Worm (Caenorhabditis elegans) whole organism, L2 larva: ENCODE measurements around the gene mlcd-1.

ENCODE experiments used
- C34F6.9 ChIP-seq: fragments of 150-350 bp; optimal IDR thresholded peaks from 2 replicates; lab custom pipeline; 2014; ENCODE audit warnings: missing biosample characterization, missing genetic modification characterization
- F13H6.1 ChIP-seq: sonication (generic microtip); optimal IDR thresholded peaks from 2 replicates; lab custom pipeline; 2016; ENCODE audit warnings: missing genetic modification characterization, missing compliant biosample characterization
- R02D3.7 ChIP-seq: fragments of 150-350 bp; optimal IDR thresholded peaks from 2 replicates; lab custom pipeline; 2014; ENCODE audit warnings: missing biosample characterization, missing genetic modification characterization
- Y55F3AM.14 ChIP-seq: fragments of 200-800 bp; sonication (Bioruptor generic); optimal IDR thresholded peaks from 2 replicates; lab custom pipeline; 2018; ENCODE audit warnings: mild to moderate bottlenecking, missing genetic modification characterization, missing compliant biosample characterization
- ZK546.5 ChIP-seq: sonication (generic microtip); optimal IDR thresholded peaks from 2 replicates; lab custom pipeline; 2017; ENCODE audit warnings: missing biosample characterization, missing genetic modification characterization
- alr-1 ChIP-seq: fragments of 150-350 bp; optimal IDR thresholded peaks from 2 replicates; lab custom pipeline; 2014; ENCODE audit warnings: missing biosample characterization, missing genetic modification characterization
- aly-2 ChIP-seq: fragments of 150-350 bp; optimal IDR thresholded peaks from 2 replicates; lab custom pipeline; 2014; ENCODE audit warnings: missing biosample characterization, missing genetic modification characterization
- ama-1 ChIP-seq: fragments of 150-350 bp; optimal IDR thresholded peaks from 2 replicates; lab custom pipeline; 2018; ENCODE audit warnings: inconsistent platforms
- blmp-1 ChIP-seq: sonication (generic microtip); optimal IDR thresholded peaks from 2 replicates; lab custom pipeline; 2017; ENCODE audit warnings: missing genetic modification characterization, mild to moderate bottlenecking, missing compliant biosample characterization, antibody characterized with exemption, moderate library complexity; ENCODE audit not compliant: insufficient read depth
- ceh-16 ChIP-seq: fragments of 150-350 bp; optimal IDR thresholded peaks from 2 replicates; lab custom pipeline; 2014; ENCODE audit warnings: missing biosample characterization, missing genetic modification characterization
- ceh-82 ChIP-seq: fragments of 150-350 bp; optimal IDR thresholded peaks from 2 replicates; lab custom pipeline; 2014; ENCODE audit warnings: missing biosample characterization, missing genetic modification characterization
- crh-2 ChIP-seq: sonication (generic microtip); optimal IDR thresholded peaks from 2 replicates; lab custom pipeline; 2017; ENCODE audit warnings: missing biosample characterization, missing genetic modification characterization
- dmd-4 ChIP-seq: sonication (generic microtip); optimal IDR thresholded peaks from 2 replicates; lab custom pipeline; 2017; ENCODE audit warnings: missing biosample characterization, missing genetic modification characterization
- egl-27 ChIP-seq: sonication (generic microtip); optimal IDR thresholded peaks from 3 replicates; lab custom pipeline; 2017; ENCODE audit warnings: missing biosample characterization, missing genetic modification reagents, missing genetic modification characterization
- elt-1 ChIP-seq: fragments of 150-350 bp; optimal IDR thresholded peaks from 2 replicates; lab custom pipeline; 2014; ENCODE audit warnings: missing biosample characterization, missing genetic modification characterization
- elt-3 ChIP-seq: sonication (generic microtip); optimal IDR thresholded peaks from 2 replicates; lab custom pipeline; 2017; ENCODE audit warnings: missing biosample characterization, missing genetic modification characterization
- fos-1 ChIP-seq: fragments of 150-350 bp; optimal IDR thresholded peaks from 2 replicates; lab custom pipeline; 2014; ENCODE audit warnings: missing biosample characterization, missing genetic modification characterization
- gmeb-1 ChIP-seq: fragments of 150-350 bp; optimal IDR thresholded peaks from 2 replicates; lab custom pipeline; 2014; ENCODE audit warnings: missing biosample characterization, missing genetic modification characterization
- lin-11 ChIP-seq: fragments of 150-350 bp; sonication (generic microtip); optimal IDR thresholded peaks from 2 replicates; lab custom pipeline; 2014; ENCODE audit warnings: missing biosample characterization, missing genetic modification characterization, inconsistent platforms, mixed read lengths
- lin-13 ChIP-seq: fragments of 150-350 bp; optimal IDR thresholded peaks from 2 replicates; lab custom pipeline; 2014; ENCODE audit warnings: missing biosample characterization, missing genetic modification reagents, missing genetic modification characterization
- lin-39 ChIP-seq: fragments of 150-350 bp; optimal IDR thresholded peaks from 2 replicates; lab custom pipeline; 2014; ENCODE audit warnings: missing biosample characterization, missing genetic modification reagents, missing genetic modification characterization
- lsy-2 ChIP-seq, 2 experiments: fragments of 150-350 bp in 1 of 2; sonication (generic microtip) in 1 of 2; optimal IDR thresholded peaks; 2 replicates each; lab custom pipeline; 2014 to 2017; ENCODE audit warnings: missing biosample characterization in 2 of 2, missing genetic modification characterization in 2 of 2
- mab-5 ChIP-seq: fragments of 150-350 bp; optimal IDR thresholded peaks from 2 replicates; lab custom pipeline; 2014; ENCODE audit warnings: missing biosample characterization, missing genetic modification characterization
- mbf-1 ChIP-seq: sonication (generic microtip); optimal IDR thresholded peaks from 2 replicates; lab custom pipeline; 2017; ENCODE audit warnings: missing biosample characterization, missing genetic modification characterization
- mdl-1 ChIP-seq, 2 experiments: fragments of 150-350 bp in 1 of 2; sonication (generic microtip) in 1 of 2; optimal IDR thresholded peaks; 2 replicates each; lab custom pipeline; 2017; ENCODE audit warnings: missing biosample characterization in 2 of 2, missing genetic modification characterization in 2 of 2
- nhr-10 ChIP-seq: sonication (generic microtip); optimal IDR thresholded peaks from 2 replicates; lab custom pipeline; 2017; ENCODE audit warnings: missing biosample characterization, missing genetic modification characterization
- nhr-11 ChIP-seq: fragments of 150-350 bp; optimal IDR thresholded peaks from 2 replicates; lab custom pipeline; 2014; ENCODE audit warnings: missing biosample characterization, missing genetic modification characterization
- nhr-12 ChIP-seq: fragments of 150-350 bp; optimal IDR thresholded peaks from 2 replicates; lab custom pipeline; 2014; ENCODE audit warnings: missing biosample characterization, missing genetic modification characterization
- nhr-129 ChIP-seq: fragments of 150-350 bp; optimal IDR thresholded peaks from 2 replicates; lab custom pipeline; 2014; ENCODE audit warnings: missing biosample characterization, missing genetic modification characterization
- nhr-21 ChIP-seq: fragments of 150-350 bp; optimal IDR thresholded peaks from 2 replicates; lab custom pipeline; 2014; ENCODE audit warnings: missing biosample characterization, missing genetic modification characterization
- nhr-23 ChIP-seq: fragments of 150-350 bp; optimal IDR thresholded peaks from 2 replicates; lab custom pipeline; 2014; ENCODE audit warnings: missing biosample characterization, missing genetic modification reagents, missing genetic modification characterization
- nhr-237 ChIP-seq: fragments of 150-350 bp; optimal IDR thresholded peaks from 2 replicates; lab custom pipeline; 2014; ENCODE audit warnings: missing biosample characterization, missing genetic modification characterization
- nhr-25 ChIP-seq: fragments of 150-350 bp; sonication (generic microtip); optimal IDR thresholded peaks from 3 replicates; lab custom pipeline; 2014; ENCODE audit warnings: missing biosample characterization, missing genetic modification characterization
- nhr-6 ChIP-seq: fragments of 150-350 bp; optimal IDR thresholded peaks from 2 replicates; lab custom pipeline; 2014; ENCODE audit warnings: missing biosample characterization, missing genetic modification characterization
- nhr-77 ChIP-seq: fragments of 150-350 bp; optimal IDR thresholded peaks from 2 replicates; lab custom pipeline; 2014; ENCODE audit warnings: missing biosample characterization, missing genetic modification characterization
- peb-1 ChIP-seq: fragments of 150-350 bp; optimal IDR thresholded peaks from 2 replicates; lab custom pipeline; 2014; ENCODE audit warnings: missing biosample characterization, missing genetic modification characterization
- sem-4 ChIP-seq: fragments of 150-350 bp; optimal IDR thresholded peaks from 2 replicates; lab custom pipeline; 2014; ENCODE audit warnings: missing biosample characterization, missing genetic modification reagents, missing genetic modification characterization
- skn-1 ChIP-seq: sonication (generic microtip); optimal IDR thresholded peaks from 2 replicates; lab custom pipeline; 2017; ENCODE audit warnings: missing biosample characterization, missing genetic modification characterization
- sma-3 ChIP-seq: sonication (generic microtip); optimal IDR thresholded peaks from 2 replicates; lab custom pipeline; 2016; ENCODE audit warnings: missing genetic modification reagents, missing genetic modification characterization, missing compliant biosample characterization
- sma-9 ChIP-seq, 2 experiments: fragments of 150-350 bp in 1 of 2; sonication (generic microtip) in 1 of 2; optimal IDR thresholded peaks; 2 replicates each; lab custom pipeline; 2014 to 2016; ENCODE audit warnings: missing genetic modification characterization in 2 of 2, mild to moderate bottlenecking in 1 of 2, missing biosample characterization in 1 of 2, missing compliant biosample characterization in 1 of 2, missing genetic modification reagents in 1 of 2, moderate library complexity in 1 of 2
- snpc-4 ChIP-seq: fragments of 150-350 bp; optimal IDR thresholded peaks from 2 replicates; lab custom pipeline; 2014; ENCODE audit warnings: missing biosample characterization, missing genetic modification characterization
- unc-39 ChIP-seq: fragments of 150-350 bp; optimal IDR thresholded peaks from 2 replicates; lab custom pipeline; 2014; ENCODE audit warnings: missing biosample characterization, missing genetic modification characterization
- unc-55 ChIP-seq: fragments of 150-350 bp; sonication (generic microtip); optimal IDR thresholded peaks from 3 replicates; lab custom pipeline; 2014; ENCODE audit warnings: missing biosample characterization, missing genetic modification reagents, missing genetic modification characterization
- unc-62 ChIP-seq: fragments of 150-350 bp; optimal IDR thresholded peaks from 2 replicates; lab custom pipeline; 2014; ENCODE audit warnings: missing biosample characterization, missing genetic modification reagents, missing genetic modification characterization
- zag-1 ChIP-seq: fragments of 150-350 bp; optimal IDR thresholded peaks from 2 replicates; lab custom pipeline; 2014; ENCODE audit warnings: missing biosample characterization, missing genetic modification characterization
- ztf-1 ChIP-seq: fragments of 200-800 bp; sonication (Bioruptor generic); conservative IDR thresholded peaks from 2 replicates; pipeline ENCODE4 v1.3.6; 2022; ENCODE audit warnings: missing genetic modification characterization, missing compliant biosample characterization
- ztf-11 ChIP-seq: sonication (generic microtip); optimal IDR thresholded peaks from 2 replicates; lab custom pipeline; 2017; ENCODE audit warnings: missing biosample characterization, missing genetic modification characterization
- ztf-4 ChIP-seq: fragments of 150-350 bp; optimal IDR thresholded peaks from 2 replicates; lab custom pipeline; 2014; ENCODE audit warnings: missing biosample characterization, missing genetic modification characterization

Gene mlcd-1

DNA sequence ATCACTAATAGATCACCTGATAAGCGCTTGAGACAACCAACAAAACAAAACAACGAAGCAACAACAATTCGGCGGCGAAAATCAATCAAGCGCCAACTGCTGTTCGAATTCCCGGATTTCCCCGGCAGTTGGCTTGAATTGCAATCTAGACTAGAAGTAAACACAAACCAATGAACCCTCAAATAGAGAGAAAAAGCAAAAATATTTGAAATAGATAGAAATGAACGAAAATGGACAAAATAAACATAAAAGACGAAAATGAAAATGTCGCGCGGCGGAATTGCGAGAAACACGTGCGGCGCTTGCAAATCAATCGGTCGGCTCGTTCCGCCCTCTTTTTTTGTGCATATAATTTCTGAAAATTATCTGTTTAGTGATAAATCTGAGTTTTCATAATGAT, 525 bp upstream of the mlcd-1 start, which contains the start of gene idhg-1:
Gene idhg-1 (plus strand): TSS at position 343 of the 400 bp plus-strand sequence.
- TF ChIP-seq ztf-4 (tag; lab: Kevin White, UChicago) (peak; percentile 32), ceh-16 (tag; lab: Kevin White, UChicago) (no peak), egl-27 (no peak), blmp-1 (tag; lab: Kevin White, UChicago) (no peak), elt-1 (tag; lab: Kevin White, UChicago) (no peak), nhr-12 (tag; lab: Kevin White, UChicago) (no peak), Y55F3AM.14 (GFP tag; lab: Kevin White, UChicago) (peak; percentile 75), sma-9 (GFP tag; optimal IDR thresholded peaks at IDR 0.05; lab: Kevin White, UChicago) (peak; percentile 71), sma-9 (tag; optimal IDR thresholded peaks at IDR 0.05; lab: Kevin White, UChicago) (no peak), ceh-82 (tag; lab: Kevin White, UChicago) (no peak), dmd-4 (tag; lab: Kevin White, UChicago) (no peak), nhr-77 (tag; lab: Kevin White, UChicago) (no peak), mdl-1 (tag; optimal IDR thresholded peaks at IDR 0.05; lab: Kevin White, UChicago) (no peak), ama-1 (lab: Kevin White, UChicago) (no peak), nhr-25 (peak; percentile 56), lsy-2 (tag; optimal IDR thresholded peaks at IDR 0.05; lab: Kevin White, UChicago) (peak; percentile 36 to 77), nhr-21 (tag; lab: Kevin White, UChicago) (peak; percentile 15), unc-39 (no peak), gmeb-1 (tag; lab: Kevin White, UChicago) (peak; percentile 70), nhr-10 (tag; lab: Kevin White, UChicago) (no peak), nhr-11 (tag; lab: Kevin White, UChicago) (no peak), crh-2 (tag; lab: Kevin White, UChicago) (peak; percentile 21), ZK546.5 (tag; lab: Kevin White, UChicago) (no peak), fos-1 (tag; lab: Kevin White, UChicago) (peak; percentile 33), unc-55 (peak; percentile 83), F13H6.1 (tag; lab: Kevin White, UChicago) (peak; percentile 81), elt-3 (tag; lab: Kevin White, UChicago) (no peak), C34F6.9 (tag; lab: Kevin White, UChicago) (peak; percentile 78), nhr-237 (tag; lab: Kevin White, UChicago) (no peak), unc-62 (GFP tag; lab: Kevin White, UChicago) (no peak), nhr-23 (no peak), lin-39 (tag; lab: Kevin White, UChicago) (no peak), aly-2 (tag; lab: Kevin White, UChicago) (no peak), snpc-4 (tag; lab: Kevin White, UChicago) (no peak), peb-1 (tag; lab: Kevin White, UChicago) (no peak), lin-13 (GFP tag; lab: Kevin White, UChicago) (peak; percentile 69), nhr-129 (peak; percentile 42), alr-1 (no peak), sma-3 (GFP tag; lab: Kevin White, UChicago) (peak; percentile 78), nhr-6 (tag; lab: Kevin White, UChicago) (no peak), ztf-1 (GFP tag; lab: Robert Waterston, UW) (no peak), ztf-11 (tag; lab: Kevin White, UChicago) (no peak), sem-4 (peak; percentile 39), lin-11 (tag; lab: Kevin White, UChicago) (peak; percentile 74), mbf-1 (no peak), R02D3.7 (no peak), mab-5 (tag; lab: Kevin White, UChicago) (peak; percentile 64), skn-1 (tag; lab: Kevin White, UChicago) (peak; percentile 48), zag-1 (tag; lab: Kevin White, UChicago) (peak; percentile 11)
